Worm (Caenorhabditis elegans): ENCODE results near the gene mpc-1.

mpc-1 gene

ce11 chrIII:4439493-4439983, 26.3 kb downstream of the mpc-1 start, which contains the start of gene C28A5.2:
TSS of gene C28A5.2 (minus strand) at chrIII:4439543.
- peak; percentile 79 for TF ChIP-seq F33H1.4 (GFP tag; IDR thresholded peaks at IDR 0.05)
- TF ChIP-seq atf-7 (tag; optimal IDR thresholded peaks at IDR 0.05), result no peak
- TF ChIP-seq xnd-1 (tag; optimal IDR thresholded peaks at IDR 0.05), result peak; percentile 62
- TF ChIP-seq lsl-1 (GFP tag; optimal IDR thresholded peaks at IDR 0.05), result peak; percentile 76
- no peak for TF ChIP-seq ztf-26 (tag; optimal IDR thresholded peaks at IDR 0.05)
- no peak for TF ChIP-seq ztf-18 (tag; optimal IDR thresholded peaks at IDR 0.05)
- no peak for TF ChIP-seq ceh-40 (GFP tag; IDR thresholded peaks at IDR 0.05)
- TF ChIP-seq snpc-1.3 (tag; optimal IDR thresholded peaks at IDR 0.05; ENCODE audit: insufficient read depth), result no peak
- TF ChIP-seq madf-6 (GFP tag; IDR thresholded peaks at IDR 0.05), result peak; percentile 91
- TF ChIP-seq snpc-3.4 (tag; optimal IDR thresholded peaks at IDR 0.05), result no peak
- no peak for TF ChIP-seq F39B2.1 (GFP tag; IDR thresholded peaks at IDR 0.05)
- TF ChIP-seq C17E4.6 (GFP tag; IDR thresholded peaks at IDR 0.05), result no peak
- TF ChIP-seq madf-8 (GFP tag; conservative IDR thresholded peaks at IDR 0.05), result peak; percentile 90

ce11 chrIII:4441781-4442180, 28.5 kb downstream of the mpc-1 start, which contains the start of gene nex-3:
TSS of gene nex-3 (plus strand) at chrIII:4442081.
- TF ChIP-seq let-607 (tag; optimal IDR thresholded peaks at IDR 0.05) (no peak), gei-17 (GFP tag; optimal IDR thresholded peaks at IDR 0.05) (no peak), ceh-40 (GFP tag; IDR thresholded peaks at IDR 0.05) (no peak), D2030.7 (GFP tag; IDR thresholded peaks at IDR 0.05) (no peak), dpl-1 (GFP tag; optimal IDR thresholded peaks at IDR 0.05) (no peak), F39B2.1 (GFP tag; IDR thresholded peaks at IDR 0.05) (no peak)

DNA sequence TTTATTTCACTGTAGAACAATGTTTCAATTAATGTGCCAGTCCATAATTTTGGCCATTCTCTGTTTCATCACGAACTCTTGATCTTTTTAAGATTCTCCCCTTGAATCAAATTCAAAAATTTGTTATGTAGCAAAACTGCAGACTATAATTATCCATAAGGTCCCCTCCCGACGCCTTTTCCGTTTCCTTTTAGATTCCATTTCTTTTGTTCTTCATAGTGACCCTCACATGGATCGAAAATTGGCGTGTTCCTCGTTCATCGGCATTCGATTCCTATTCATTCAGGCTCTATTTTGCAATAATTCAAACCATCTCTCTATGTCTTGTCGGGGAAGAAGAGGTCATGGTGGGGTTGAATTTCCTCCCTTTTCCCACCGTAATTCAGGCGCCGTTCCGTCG, 31.2 kb downstream of the mpc-1 start:
- TF ChIP-seq lag-1 (GFP tag; IDR thresholded peaks at IDR 0.05) (no peak), ztf-3 (GFP tag; optimal IDR thresholded peaks at IDR 0.05) (no peak), aptf-2 (GFP tag; conservative IDR thresholded peaks at IDR 0.05) (no peak), aptf-3 (GFP tag; IDR thresholded peaks at IDR 0.05) (no peak), B0019.2 (GFP tag; conservative IDR thresholded peaks at IDR 0.05) (no peak), ccch-3 (GFP tag; optimal IDR thresholded peaks at IDR 0.05) (no peak), atf-7 (tag; optimal IDR thresholded peaks at IDR 0.05) (no peak), Y79H2A.3 (GFP tag; conservative IDR thresholded peaks at IDR 0.05) (no peak), lsl-1 (GFP tag; optimal IDR thresholded peaks at IDR 0.05) (no peak), sea-2 (GFP tag; IDR thresholded peaks at IDR 0.05) (no peak), dpl-1 (GFP tag; optimal IDR thresholded peaks at IDR 0.05) (no peak), F49E8.2 (tag; optimal IDR thresholded peaks at IDR 0.05; ENCODE audit: insufficient read depth) (no peak), ama-1 (optimal IDR thresholded peaks at IDR 0.05) (no peak), ama-1 (GFP tag; optimal IDR thresholded peaks at IDR 0.05) (no peak), sptf-2 (GFP tag; optimal IDR thresholded peaks at IDR 0.05) (no peak), tbp1 (GFP tag; optimal IDR thresholded peaks at IDR 0.05) (no peak), dpff-1 (tag; optimal IDR thresholded peaks at IDR 0.05) (no peak)

DNA sequence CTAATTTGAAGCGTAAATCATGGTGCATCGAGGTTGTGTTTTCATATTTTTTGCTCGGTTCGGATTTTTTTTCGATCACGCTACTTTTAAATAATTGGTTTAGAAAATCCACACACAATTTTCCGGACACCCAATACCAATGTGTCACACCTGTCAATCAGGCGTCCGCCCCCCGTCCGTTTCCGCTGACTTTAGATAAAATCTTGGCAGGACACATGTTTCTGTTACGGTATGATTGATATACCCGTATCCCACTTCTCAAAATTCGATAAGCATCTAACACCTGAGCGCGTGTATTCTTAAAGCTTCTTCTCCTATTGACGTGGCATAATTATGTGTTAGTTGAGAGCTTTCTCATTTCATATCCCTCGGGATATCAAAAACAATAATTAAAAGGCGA, 34.8 kb downstream of the mpc-1 start:
- no peak for TF ChIP-seq aptf-3 (GFP tag; IDR thresholded peaks at IDR 0.05)
- TF ChIP-seq unc-62 (GFP tag; optimal IDR thresholded peaks at IDR 0.05), result peak; percentile 92

DNA sequence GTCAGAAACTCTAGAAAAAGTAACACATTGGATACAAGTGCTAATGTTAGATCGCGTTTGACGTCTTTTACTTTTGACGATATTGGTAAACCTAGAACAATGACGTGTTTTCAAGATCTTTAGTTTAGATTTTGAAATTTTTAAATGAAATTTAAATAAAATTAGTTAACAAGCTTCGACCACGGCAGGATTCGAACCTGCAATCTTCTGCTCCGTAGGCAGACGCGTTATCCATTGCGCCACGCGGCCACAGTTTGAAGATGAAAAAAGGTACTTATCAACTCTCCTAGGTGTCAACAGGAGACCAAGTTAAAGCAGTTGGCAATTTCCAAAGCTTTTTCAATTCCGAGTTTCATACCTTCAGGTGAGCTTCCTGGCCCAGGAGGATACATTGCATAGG, 36.1 kb downstream of the mpc-1 start:
- TF ChIP-seq madf-10 (tag; optimal IDR thresholded peaks at IDR 0.05) (peak; percentile 27), dox-1 (GFP tag; IDR thresholded peaks at IDR 0.05) (peak; percentile 39; the same call in 1 of the 2 replicates), snpc-4 (GFP tag; optimal IDR thresholded peaks at IDR 0.05) (no peak), snpc-4 (tag; optimal IDR thresholded peaks at IDR 0.05) (peak in 1 of 4 experiments; percentile 28), D2030.7 (GFP tag; IDR thresholded peaks at IDR 0.05) (peak; percentile 69; the same call in 1 of the 2 replicates), T07F8.4 (tag; optimal IDR thresholded peaks at IDR 0.05) (peak; percentile 23), madf-6 (GFP tag; IDR thresholded peaks at IDR 0.05) (peak; percentile 69), ztf-28 (GFP tag; IDR thresholded peaks at IDR 0.05) (0 out of 2 replicates have a peak, but pooled peaks have one; percentile 36), nhr-80 (tag; optimal IDR thresholded peaks at IDR 0.05) (peak; percentile 40), ztf-18 (tag; optimal IDR thresholded peaks at IDR 0.05) (peak; percentile 73), T26A5.8 (tag; optimal IDR thresholded peaks at IDR 0.05) (no peak), repo-1 (tag; optimal IDR thresholded peaks at IDR 0.05) (no peak), Y53F4B.3 (GFP tag; IDR thresholded peaks at IDR 0.05) (0 out of 2 replicates have a peak, but pooled peaks have one; percentile 12), pbrm-1 (GFP tag; IDR thresholded peaks at IDR 0.05) (peak; percentile 61; the same call in 1 of the 2 replicates), F39B2.1 (GFP tag; IDR thresholded peaks at IDR 0.05) (no peak)

Data from whole organism, young adult.